Worm (Caenorhabditis elegans) whole organism, late embryonic: ENCODE data around the gene nstp-10.

ENCODE experiments used
- ceh-6 ChIP-seq: fragments of 200-800 bp; sonication (Bioruptor generic); optimal IDR thresholded peaks from 2 replicates; lab custom pipeline; 2018; ENCODE audit warnings: mild to moderate bottlenecking, missing genetic modification characterization, missing compliant biosample characterization
- ets-4 ChIP-seq: sonication (generic microtip); optimal IDR thresholded peaks from 2 replicates; lab custom pipeline; 2016; ENCODE audit warnings: missing genetic modification characterization, missing compliant biosample characterization
- hlh-30 ChIP-seq: sonication (generic microtip); optimal IDR thresholded peaks from 2 replicates; lab custom pipeline; 2017; ENCODE audit warnings: antibody characterized with exemption, missing genetic modification characterization, missing compliant biosample characterization; ENCODE audit not compliant: insufficient read depth
- pha-4 ChIP-seq: fragments of 150-350 bp; optimal IDR thresholded peaks from 2 replicates; lab custom pipeline; 2018; ENCODE audit warnings: missing biosample characterization, missing genetic modification reagents, missing genetic modification characterization
- sdc-2 ChIP-seq: sonication (generic microtip); optimal IDR thresholded peaks from 2 replicates; lab custom pipeline; 2016; ENCODE audit warnings: missing genotype, missing genetic modification characterization, missing compliant biosample characterization
- tbx-2 ChIP-seq: sonication (generic microtip); optimal IDR thresholded peaks from 2 replicates; lab custom pipeline; 2016; ENCODE audit warnings: missing genetic modification characterization, missing compliant biosample characterization

DNA sequence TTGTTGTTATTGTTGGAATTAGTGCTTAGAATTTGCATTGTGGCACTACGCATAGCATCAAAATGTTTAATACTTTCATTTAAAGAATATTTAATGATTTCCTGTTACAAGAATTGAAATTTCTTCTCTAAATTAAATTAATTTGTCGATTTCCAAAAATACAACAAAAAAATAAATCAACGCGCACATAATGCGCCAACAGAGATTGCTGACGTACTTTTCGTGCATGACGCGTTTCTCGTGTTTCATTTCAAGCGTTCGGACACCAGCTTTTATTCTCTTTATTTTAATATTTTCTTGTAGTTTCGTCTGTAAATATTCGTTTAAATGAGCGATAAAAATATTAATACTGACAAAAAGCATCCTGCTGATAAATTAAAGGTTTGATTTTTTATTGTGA lies 36.0 kb downstream of the nstp-10 start, which contains the start of gene eif-2Bdelta:
- TF ChIP-seq pha-4 = no peak
- no peak for TF ChIP-seq tbx-2
- TF ChIP-seq hlh-30 (tag; lab: Kevin White, UChicago) = no peak
- no peak for TF ChIP-seq ceh-6 (GFP tag; lab: Kevin White, UChicago)
- TF ChIP-seq ets-4 = no peak
- TF ChIP-seq sdc-2 = no peak
